Worm (Caenorhabditis elegans) whole organism, late embryonic: Measurements from ENCODE around the gene hmg-1.1.
"Not testable (repeated sequence)": the region's sequence is repeated elsewhere in the genome, so short reads cannot be mapped to it uniquely, and the experiment has no call there.

ENCODE experiments used
- K02D7.2 ChIP-seq: sonication (generic microtip); optimal IDR thresholded peaks from 2 replicates; lab custom pipeline; 2017; ENCODE audit warnings: mild to moderate bottlenecking, missing genetic modification characterization, missing compliant biosample characterization
- Y22D7AL.16 ChIP-seq: sonication (generic microtip); optimal IDR thresholded peaks from 2 replicates; lab custom pipeline; 2016; ENCODE audit warnings: missing genetic modification characterization, missing compliant biosample characterization
- ceh-19 ChIP-seq: fragments of 200-800 bp; sonication (Bioruptor generic); optimal IDR thresholded peaks from 2 replicates; lab custom pipeline; 2018; ENCODE audit warnings: mild to moderate bottlenecking, missing genetic modification characterization, missing compliant biosample characterization
- ceh-2 ChIP-seq: sonication (generic microtip); optimal IDR thresholded peaks from 2 replicates; lab custom pipeline; 2016; ENCODE audit warnings: missing genotype, missing genetic modification characterization, missing compliant biosample characterization
- hlh-13 ChIP-seq: fragments of 200-800 bp; sonication (Bioruptor generic); optimal IDR thresholded peaks from 2 replicates; lab custom pipeline; 2018; ENCODE audit warnings: mild to moderate bottlenecking, missing genetic modification characterization, missing compliant biosample characterization
- hlh-15 ChIP-seq: sonication (generic microtip); optimal IDR thresholded peaks from 2 replicates; lab custom pipeline; 2016; ENCODE audit warnings: missing genetic modification characterization, missing compliant biosample characterization
- hlh-30 ChIP-seq: sonication (generic microtip); optimal IDR thresholded peaks from 2 replicates; lab custom pipeline; 2017; ENCODE audit warnings: antibody characterized with exemption, missing genetic modification characterization, missing compliant biosample characterization; ENCODE audit not compliant: insufficient read depth
- odd-2 ChIP-seq: sonication (generic microtip); optimal IDR thresholded peaks from 2 replicates; lab custom pipeline; 2017; ENCODE audit warnings: antibody characterized with exemption, mild to moderate bottlenecking, missing genetic modification characterization, missing compliant biosample characterization
- unc-42 ChIP-seq: sonication (generic microtip); optimal IDR thresholded peaks from 2 replicates; lab custom pipeline; 2016; ENCODE audit warnings: missing genotype, missing genetic modification characterization, missing compliant biosample characterization
- ztf-16 ChIP-seq: sonication (generic microtip); optimal IDR thresholded peaks from 2 replicates; lab custom pipeline; 2017; ENCODE audit warnings: missing genetic modification characterization, missing compliant biosample characterization

The hmg-1.1 gene

ce11 chrII:14296320-14296719, 45.8 kb downstream of the hmg-1.1 start:
- TF ChIP-seq hlh-15 (tag; lab: Kevin White, UChicago) (no peak), hlh-30 (tag; lab: Kevin White, UChicago) (peak; percentile 66)

ce11 chrII:14297050-14297449, 46.6 kb downstream of the hmg-1.1 start, which contains the start of gene Y54G11A.7:
Gene Y54G11A.7, plus strand, starts transcription at chrII:14297305.
- TF ChIP-seq ztf-16 (tag; lab: Kevin White, UChicago); unc-42 (tag; lab: Kevin White, UChicago); ceh-2: not testable (repeated sequence)

- TF ChIP-seq odd-2, result no peak
- no peak for TF ChIP-seq Y22D7AL.16 (tag; lab: Kevin White, UChicago)
- no peak for TF ChIP-seq ceh-19 (GFP tag; lab: Kevin White, UChicago)
- TF ChIP-seq hlh-13 (GFP tag; lab: Kevin White, UChicago), result no peak
- no peak for TF ChIP-seq K02D7.2 (tag; lab: Kevin White, UChicago)
Observed at ce11 chrII:14299254-14299759, 48.8 kb downstream of the hmg-1.1 start.
